Worm (Caenorhabditis elegans) whole organism, L3 larva: ENCODE data around the gene ZK899.3.
A peak's percentile ranks its signal among the peaks of the same experiment; 100 is the strongest.

Experiments
- R02D3.7 ChIP-seq: fragments of 150-350 bp; optimal IDR thresholded peaks from 2 replicates; lab custom pipeline; 2014; ENCODE audit warnings: missing biosample characterization, missing genetic modification characterization
- ZK546.5 ChIP-seq: sonication (generic microtip); optimal IDR thresholded peaks from 2 replicates; lab custom pipeline; 2017; ENCODE audit warnings: missing biosample characterization, missing genetic modification characterization
- aly-2 ChIP-seq: fragments of 150-350 bp; optimal IDR thresholded peaks from 2 replicates; lab custom pipeline; 2014; ENCODE audit warnings: missing biosample characterization, missing genetic modification characterization
- ama-1 ChIP-seq: fragments of 150-350 bp; optimal IDR thresholded peaks from 2 replicates; lab custom pipeline; 2018
- ceh-16 ChIP-seq: sonication (generic microtip); optimal IDR thresholded peaks from 2 replicates; lab custom pipeline; 2017; ENCODE audit warnings: missing biosample characterization, missing genetic modification characterization
- ceh-28 ChIP-seq: fragments of 150-350 bp; optimal IDR thresholded peaks from 2 replicates; lab custom pipeline; 2014; ENCODE audit warnings: missing biosample characterization, missing genetic modification reagents, missing genetic modification characterization
- ceh-82 ChIP-seq: fragments of 150-350 bp; optimal IDR thresholded peaks from 2 replicates; lab custom pipeline; 2014; ENCODE audit warnings: missing biosample characterization, missing genetic modification characterization
- ceh-9 ChIP-seq: sonication (generic microtip); optimal IDR thresholded peaks from 2 replicates; lab custom pipeline; 2018; ENCODE audit warnings: missing biosample characterization, missing genetic modification characterization
- daf-12 ChIP-seq: fragments of 150-350 bp; optimal IDR thresholded peaks from 2 replicates; lab custom pipeline; 2014; ENCODE audit warnings: missing biosample characterization, missing genetic modification reagents, missing genetic modification characterization
- egl-27 ChIP-seq: sonication (generic microtip); optimal IDR thresholded peaks from 4 replicates; lab custom pipeline; 2017; ENCODE audit warnings: missing biosample characterization, missing genetic modification reagents, missing genetic modification characterization
- egl-5 ChIP-seq: fragments of 150-350 bp; optimal IDR thresholded peaks from 2 replicates; lab custom pipeline; 2017; ENCODE audit warnings: missing biosample characterization, missing genetic modification reagents, missing genetic modification characterization, inconsistent platforms
- elt-1 ChIP-seq: fragments of 150-350 bp; optimal IDR thresholded peaks from 2 replicates; lab custom pipeline; 2014; ENCODE audit warnings: missing biosample characterization, missing genetic modification characterization
- elt-2 ChIP-seq: sonication (generic microtip); optimal IDR thresholded peaks from 2 replicates; lab custom pipeline; 2016; ENCODE audit warnings: missing genetic modification reagents, mild to moderate bottlenecking, missing genetic modification characterization, missing compliant biosample characterization
- elt-3 ChIP-seq, 3 experiments: fragments of 150-350 bp in 1 of 3; sonication (generic microtip) in 2 of 3; optimal IDR thresholded peaks; 2 replicates in 2 of 3; 4 replicates in 1 of 3; lab custom pipeline; 2014 to 2017; ENCODE audit warnings: missing biosample characterization in 3 of 3, missing genetic modification characterization in 3 of 3
- eor-1 ChIP-seq, 2 experiments: fragments of 150-350 bp; optimal IDR thresholded peaks; 2 replicates each; lab custom pipeline; 2014 to 2018; ENCODE audit warnings: missing biosample characterization in 2 of 2, missing genetic modification characterization in 2 of 2
- fkh-10 ChIP-seq: sonication (generic microtip); optimal IDR thresholded peaks from 2 replicates; lab custom pipeline; 2017; ENCODE audit warnings: missing biosample characterization, missing genetic modification reagents, missing genetic modification characterization
- fkh-2 ChIP-seq: fragments of 150-350 bp; optimal IDR thresholded peaks from 2 replicates; lab custom pipeline; 2014; ENCODE audit warnings: missing biosample characterization, missing genetic modification reagents, missing genetic modification characterization
- fos-1 ChIP-seq: fragments of 150-350 bp; optimal IDR thresholded peaks from 2 replicates; lab custom pipeline; 2014; ENCODE audit warnings: missing biosample characterization, missing genetic modification characterization
- hmg-11 ChIP-seq: sonication (generic microtip); optimal IDR thresholded peaks from 2 replicates; lab custom pipeline; 2016; ENCODE audit warnings: missing genetic modification characterization, missing compliant biosample characterization
- jun-1 ChIP-seq: fragments of 150-350 bp; optimal IDR thresholded peaks from 2 replicates; lab custom pipeline; 2014; ENCODE audit warnings: missing biosample characterization, missing genetic modification reagents, missing genetic modification characterization
- lin-15B ChIP-seq: fragments of 150-350 bp; optimal IDR thresholded peaks from 2 replicates; lab custom pipeline; 2014; ENCODE audit warnings: missing biosample characterization, missing genetic modification characterization
- lin-39 ChIP-seq: fragments of 150-350 bp; optimal IDR thresholded peaks from 2 replicates; lab custom pipeline; 2018; ENCODE audit warnings: missing biosample characterization, missing genetic modification reagents, missing genetic modification characterization
- lsy-12 ChIP-seq: sonication (generic microtip); optimal IDR thresholded peaks from 2 replicates; lab custom pipeline; 2016; ENCODE audit warnings: mild to moderate bottlenecking, missing genetic modification characterization, missing compliant biosample characterization
- mdl-1 ChIP-seq: fragments of 150-350 bp; optimal IDR thresholded peaks from 2 replicates; lab custom pipeline; 2014; ENCODE audit warnings: missing biosample characterization, missing genetic modification characterization
- mml-1 ChIP-seq: fragments of 150-350 bp; sonication (generic microtip); optimal IDR thresholded peaks from 3 replicates; lab custom pipeline; 2014; ENCODE audit warnings: missing biosample characterization, missing genetic modification characterization
- nfya-1 ChIP-seq: sonication (generic microtip); optimal IDR thresholded peaks from 2 replicates; lab custom pipeline; 2017; ENCODE audit warnings: missing genetic modification characterization, mild to moderate bottlenecking, missing compliant biosample characterization, antibody characterized with exemption, moderate library complexity; ENCODE audit not compliant: insufficient read depth
- nhr-11 ChIP-seq: fragments of 150-350 bp; optimal IDR thresholded peaks from 2 replicates; lab custom pipeline; 2014; ENCODE audit warnings: missing biosample characterization, missing genetic modification characterization
- nhr-12 ChIP-seq: fragments of 150-350 bp; optimal IDR thresholded peaks from 2 replicates; lab custom pipeline; 2014; ENCODE audit warnings: missing biosample characterization, missing genetic modification characterization
- nhr-23 ChIP-seq: fragments of 150-350 bp; optimal IDR thresholded peaks from 2 replicates; lab custom pipeline; 2014; ENCODE audit warnings: missing biosample characterization, missing genetic modification reagents, missing genetic modification characterization
- nhr-237 ChIP-seq: fragments of 150-350 bp; optimal IDR thresholded peaks from 2 replicates; lab custom pipeline; 2014; ENCODE audit warnings: missing biosample characterization, missing genetic modification characterization
- nhr-25 ChIP-seq: sonication (generic microtip); optimal IDR thresholded peaks from 2 replicates; lab custom pipeline; 2017; ENCODE audit warnings: missing biosample characterization, missing genetic modification characterization
- nhr-28 ChIP-seq: fragments of 150-350 bp; optimal IDR thresholded peaks from 2 replicates; lab custom pipeline; 2014; ENCODE audit warnings: missing biosample characterization, missing genetic modification characterization
- nhr-43 ChIP-seq: sonication (generic microtip); optimal IDR thresholded peaks from 2 replicates; lab custom pipeline; 2016; ENCODE audit warnings: mild to moderate bottlenecking, missing genetic modification characterization, missing compliant biosample characterization; ENCODE audit not compliant: poor library complexity, severe bottlenecking
- nhr-67 ChIP-seq: fragments of 150-350 bp; optimal IDR thresholded peaks from 2 replicates; lab custom pipeline; 2014; ENCODE audit warnings: missing biosample characterization, missing genetic modification characterization
- nhr-76 ChIP-seq: fragments of 150-350 bp; sonication (generic microtip); optimal IDR thresholded peaks from 5 replicates; lab custom pipeline; 2014; ENCODE audit warnings: missing biosample characterization, missing genetic modification characterization
- nhr-77 ChIP-seq: fragments of 150-350 bp; optimal IDR thresholded peaks from 2 replicates; lab custom pipeline; 2014; ENCODE audit warnings: missing biosample characterization, missing genetic modification characterization
- pha-4 ChIP-seq: fragments of 150-350 bp; optimal IDR thresholded peaks from 2 replicates; lab custom pipeline; 2014; ENCODE audit warnings: missing biosample characterization, missing genetic modification reagents, missing genetic modification characterization
- pqm-1 ChIP-seq: fragments of 150-350 bp; optimal IDR thresholded peaks from 2 replicates; lab custom pipeline; 2017; ENCODE audit warnings: missing biosample characterization, missing genetic modification characterization, inconsistent platforms
- sea-2 ChIP-seq: fragments of 150-350 bp; sonication (generic microtip); optimal IDR thresholded peaks from 4 replicates; lab custom pipeline; 2014; ENCODE audit warnings: missing biosample characterization, missing genetic modification reagents, missing genetic modification characterization
- skn-1 ChIP-seq: fragments of 150-350 bp; optimal IDR thresholded peaks from 2 replicates; lab custom pipeline; 2014; ENCODE audit warnings: missing biosample characterization, missing genetic modification characterization
- snpc-4 ChIP-seq: fragments of 150-350 bp; optimal IDR thresholded peaks from 2 replicates; lab custom pipeline; 2014; ENCODE audit warnings: missing biosample characterization, missing genetic modification characterization
- tbx-2 ChIP-seq: sonication (generic microtip); optimal IDR thresholded peaks from 2 replicates; lab custom pipeline; 2016; ENCODE audit warnings: mild to moderate bottlenecking, missing genetic modification characterization, missing compliant biosample characterization
- unc-39 ChIP-seq: sonication (generic microtip); optimal IDR thresholded peaks from 4 replicates; lab custom pipeline; 2017; ENCODE audit warnings: missing biosample characterization, missing genetic modification characterization
- unc-62 ChIP-seq: fragments of 150-350 bp; sonication (generic microtip); optimal IDR thresholded peaks from 4 replicates; lab custom pipeline; 2014; ENCODE audit warnings: missing biosample characterization, missing genetic modification reagents, missing genetic modification characterization
- zag-1 ChIP-seq: fragments of 150-350 bp; optimal IDR thresholded peaks from 2 replicates; lab custom pipeline; 2014; ENCODE audit warnings: missing biosample characterization, missing genetic modification characterization
- ztf-11 ChIP-seq: fragments of 150-350 bp; optimal IDR thresholded peaks from 2 replicates; lab custom pipeline; 2014; ENCODE audit warnings: missing biosample characterization, missing genetic modification characterization
- ztf-4 ChIP-seq: fragments of 150-350 bp; optimal IDR thresholded peaks from 2 replicates; lab custom pipeline; 2014; ENCODE audit warnings: missing biosample characterization, missing genetic modification characterization

ZK899.3 gene

DNA sequence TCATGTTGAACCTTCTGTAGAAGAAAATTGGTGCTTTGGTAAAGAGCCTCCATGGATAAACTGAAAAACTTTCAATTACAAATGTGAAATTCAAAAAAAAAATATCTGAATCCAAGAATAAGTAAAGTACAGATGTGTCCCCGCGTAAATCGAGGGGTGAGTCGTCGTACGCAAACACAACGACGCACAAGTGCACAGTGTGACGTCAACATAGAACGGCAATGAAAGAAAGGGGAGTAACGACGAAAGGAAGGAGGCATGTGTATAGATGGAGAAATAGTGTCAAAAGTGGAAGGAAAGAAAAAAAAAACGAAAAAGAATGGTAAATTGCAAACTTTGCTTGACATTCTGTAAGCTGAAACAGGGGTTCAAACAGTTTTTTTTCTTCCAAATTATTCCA lies 11.4 kb upstream of the ZK899.3 start, which contains the start of gene memb-1:
memb-1 (minus strand) TSS at position 60 of the 400 bp plus-strand sequence.
- TF ChIP-seq snpc-4 (tag; lab: Kevin White, UChicago) (peak; percentile 30), sea-2 (no peak), mdl-1 (tag; lab: Kevin White, UChicago) (no peak), nhr-77 (tag; lab: Kevin White, UChicago) (no peak), ceh-82 (tag; lab: Kevin White, UChicago) (no peak), nhr-23 (peak; percentile 77), ama-1 (lab: Kevin White, UChicago) (no peak), elt-3 (tag; optimal IDR thresholded peaks at IDR 0.05; lab: Kevin White, UChicago) (no peak), elt-1 (tag; lab: Kevin White, UChicago) (no peak), egl-5 (tag; lab: Kevin White, UChicago) (peak; percentile 67), ztf-4 (tag; lab: Kevin White, UChicago) (no peak), egl-27 (tag; lab: Kevin White, UChicago) (peak; percentile 21), nhr-11 (tag; lab: Kevin White, UChicago) (no peak), nhr-25 (tag; lab: Kevin White, UChicago) (peak; percentile 84), tbx-2 (tag; lab: Kevin White, UChicago) (no peak), aly-2 (tag; lab: Kevin White, UChicago) (no peak), nhr-76 (tag; lab: Kevin White, UChicago) (no peak), unc-39 (tag; lab: Kevin White, UChicago) (no peak), ztf-11 (tag; lab: Kevin White, UChicago) (no peak), pha-4 (tag; lab: Kevin White, UChicago) (peak; percentile 83), fos-1 (tag; lab: Kevin White, UChicago) (peak; percentile 33), eor-1 (tag; optimal IDR thresholded peaks at IDR 0.05; lab: Kevin White, UChicago) (no peak), skn-1 (tag; lab: Kevin White, UChicago) (peak; percentile 45), fkh-2 (tag; lab: Kevin White, UChicago) (peak; percentile 1), nhr-43 (no peak), unc-62 (GFP tag; lab: Kevin White, UChicago) (no peak), hmg-11 (tag; lab: Kevin White, UChicago) (peak; percentile 77), elt-2 (tag; lab: Kevin White, UChicago) (peak; percentile 59), jun-1 (tag; lab: Kevin White, UChicago) (peak; percentile 50), daf-12 (no peak), nhr-12 (tag; lab: Kevin White, UChicago) (no peak), ZK546.5 (tag; lab: Kevin White, UChicago) (no peak), lsy-12 (no peak), pqm-1 (tag; lab: Kevin White, UChicago) (peak; percentile 74), ceh-16 (no peak), lin-39 (tag; lab: Kevin White, UChicago) (peak; percentile 73), zag-1 (no peak), nhr-67 (tag; lab: Kevin White, UChicago) (no peak), nhr-237 (tag; lab: Kevin White, UChicago) (no peak), R02D3.7 (tag; lab: Kevin White, UChicago) (peak; percentile 70), nfya-1 (tag; lab: Kevin White, UChicago) (peak; percentile 77), ceh-28 (tag; lab: Kevin White, UChicago) (no peak), fkh-10 (no peak), lin-15B (peak; percentile 18), mml-1 (tag; lab: Kevin White, UChicago) (no peak), nhr-28 (tag; lab: Kevin White, UChicago) (no peak), ceh-9 (tag; lab: Kevin White, UChicago) (no peak)
- TF ChIP-seq, all 47 proteins: peak for 17
